Fruit fly (Drosophila melanogaster) whole organism, embryonic: Measurements from ENCODE around the gene CG16865.

Source experiments
- ATbp ChIP-seq: fragments of 200-800 bp; sonication (Bioruptor generic); optimal IDR thresholded peaks from 2 replicates; lab custom pipeline; 2017; ENCODE audit warnings: missing biosample characterization, mild to moderate bottlenecking, missing genetic modification characterization, missing genetic modification reagents
- CG10431 ChIP-seq: fragments of 200-800 bp; sonication (Bioruptor generic); optimal IDR thresholded peaks from 3 replicates; lab custom pipeline; 2018; ENCODE audit warnings: missing biosample characterization, mild to moderate bottlenecking, missing genetic modification characterization
- CG11696 ChIP-seq: fragments of 200-800 bp; sonication (Bioruptor generic); IDR thresholded peaks from 2 replicates; pipeline ENCODE4 v1.3.6; 2022; ENCODE audit warnings: missing biosample characterization, missing genetic modification characterization
- CG12942 ChIP-seq: fragments of 200-800 bp; sonication (Bioruptor generic); optimal IDR thresholded peaks from 3 replicates; lab custom pipeline; 2016; ENCODE audit warnings: missing biosample characterization, missing genetic modification characterization
- CG13424 ChIP-seq: fragments of 200-800 bp; sonication (Bioruptor generic); optimal IDR thresholded peaks from 2 replicates; lab custom pipeline; 2019; ENCODE audit warnings: missing biosample characterization, mild to moderate bottlenecking, missing genetic modification characterization, moderate library complexity
- CG1603 ChIP-seq: fragments of 200-800 bp; sonication (Bioruptor generic); optimal IDR thresholded peaks from 2 replicates; lab custom pipeline; 2019; ENCODE audit warnings: missing biosample characterization, mild to moderate bottlenecking, missing genetic modification characterization, moderate library complexity
- CG17359 ChIP-seq: fragments of 200-800 bp; sonication (Bioruptor generic); optimal IDR thresholded peaks from 3 replicates; lab custom pipeline; 2018; ENCODE audit warnings: missing biosample characterization, mild to moderate bottlenecking, missing genetic modification characterization, moderate library complexity
- CG17568 ChIP-seq: fragments of 200-800 bp; sonication (Bioruptor generic); optimal IDR thresholded peaks from 2 replicates; lab custom pipeline; 2018; ENCODE audit warnings: missing biosample characterization, mild to moderate bottlenecking, missing genetic modification characterization, moderate library complexity
- CG18262 ChIP-seq: fragments of 200-800 bp; optimal IDR thresholded peaks from 3 replicates; lab custom pipeline; 2019; ENCODE audit warnings: missing biosample characterization, mild to moderate bottlenecking, missing genetic modification characterization, moderate library complexity
- CG2129 ChIP-seq: fragments of 200-800 bp; sonication (Bioruptor generic); IDR thresholded peaks from 2 replicates; pipeline ENCODE4 v1.3.6; 2022; ENCODE audit warnings: missing biosample characterization, missing genetic modification characterization; ENCODE audit not compliant: partially characterized antibody
- CG2202 ChIP-seq: fragments of 200-800 bp; sonication (Bioruptor generic); optimal IDR thresholded peaks from 2 replicates; lab custom pipeline; 2018; ENCODE audit warnings: missing biosample characterization, mild to moderate bottlenecking, missing genetic modification characterization
- CG32767 ChIP-seq: fragments of 200-800 bp; sonication (Bioruptor generic); IDR thresholded peaks from 2 replicates; pipeline ENCODE4 v1.3.6; 2022; ENCODE audit warnings: missing biosample characterization, missing genetic modification characterization
- CG33557 ChIP-seq: fragments of 200-800 bp; sonication (Bioruptor generic); optimal IDR thresholded peaks from 2 replicates; lab custom pipeline; 2019; ENCODE audit warnings: missing biosample characterization, mild to moderate bottlenecking, missing genetic modification characterization, moderate library complexity
- CG42726 ChIP-seq: fragments of 200-800 bp; sonication (Bioruptor generic); IDR thresholded peaks from 2 replicates; pipeline ENCODE4 v1.3.6; 2022; ENCODE audit warnings: missing biosample characterization, missing genetic modification characterization; ENCODE audit not compliant: partially characterized antibody
- CG4404 ChIP-seq: fragments of 200-800 bp; sonication (Bioruptor generic); IDR thresholded peaks from 2 replicates; pipeline ENCODE4 v1.3.6; 2022; ENCODE audit warnings: missing biosample characterization, missing genetic modification characterization
- CG5180 ChIP-seq: fragments of 200-800 bp; sonication (Bioruptor generic); optimal IDR thresholded peaks from 3 replicates; lab custom pipeline; 2017; ENCODE audit warnings: missing biosample characterization, missing genetic modification characterization, mild to moderate bottlenecking, moderate library complexity, missing genetic modification reagents
- CG6654 ChIP-seq: fragments of 200-800 bp; sonication (Bioruptor generic); optimal IDR thresholded peaks from 2 replicates; lab custom pipeline; 2017; ENCODE audit warnings: missing biosample characterization, mild to moderate bottlenecking, missing genetic modification characterization
- CG6765 ChIP-seq: fragments of 200-800 bp; sonication (Bioruptor generic); optimal IDR thresholded peaks from 3 replicates; lab custom pipeline; 2017; ENCODE audit warnings: missing biosample characterization, mild to moderate bottlenecking, missing genetic modification characterization
- CG6813 ChIP-seq: fragments of 200-800 bp; sonication (Bioruptor generic); optimal IDR thresholded peaks from 2 replicates; lab custom pipeline; 2017; ENCODE audit warnings: missing biosample characterization, missing genetic modification characterization, mild to moderate bottlenecking, moderate library complexity, missing genetic modification reagents
- CG7839 ChIP-seq: fragments of 200-800 bp; sonication (Bioruptor generic); optimal IDR thresholded peaks from 3 replicates; lab custom pipeline; 2018; ENCODE audit warnings: missing biosample characterization, mild to moderate bottlenecking, missing genetic modification characterization, moderate library complexity
- CTCF ChIP-seq: fragments of 200-800 bp; sonication (Bioruptor generic); optimal IDR thresholded peaks from 2 replicates; lab custom pipeline; 2017; ENCODE audit warnings: missing biosample characterization, mild to moderate bottlenecking, missing genetic modification characterization, moderate library complexity
- Dfd ChIP-seq, 2 experiments: fragments of >200 bp; optimal IDR thresholded peaks; 2 replicates each; lab custom pipeline; 2017; ENCODE audit warnings: missing biosample characterization in 2 of 2, missing genetic modification characterization in 2 of 2
- Dp ChIP-seq: fragments of 200-800 bp; sonication (Bioruptor generic); optimal IDR thresholded peaks from 2 replicates; lab custom pipeline; 2018; ENCODE audit warnings: missing biosample characterization, mild to moderate bottlenecking, missing genetic modification characterization, moderate library complexity
- GATAe ChIP-seq: fragments of 200-800 bp; sonication (Bioruptor generic); conservative IDR thresholded peaks from 2 replicates; pipeline ENCODE4 v1.3.6; 2022; ENCODE audit warnings: missing biosample characterization, missing genetic modification characterization
- HLH54F ChIP-seq: fragments of 200-800 bp; sonication (Bioruptor generic); optimal IDR thresholded peaks from 3 replicates; lab custom pipeline; 2016; ENCODE audit warnings: missing biosample characterization, missing genetic modification characterization
- HmgZ ChIP-seq: fragments of 200-800 bp; sonication (Bioruptor generic); optimal IDR thresholded peaks from 2 replicates; lab custom pipeline; 2018; ENCODE audit warnings: missing biosample characterization, mild to moderate bottlenecking, missing genetic modification characterization
- Med ChIP-seq: fragments of 200-800 bp; sonication (Bioruptor generic); peaks from one replicate; lab custom pipeline; 2016; ENCODE audit warnings: missing biosample characterization, missing genetic modification characterization, mild to moderate bottlenecking, inconsistent platforms, moderate library complexity
- PHDP ChIP-seq: fragments of 200-800 bp; sonication (Bioruptor generic); optimal IDR thresholded peaks from 3 replicates; lab custom pipeline; 2018; ENCODE audit warnings: missing biosample characterization, mild to moderate bottlenecking, missing genetic modification characterization, moderate library complexity
- Ravus ChIP-seq: fragments of 200-800 bp; sonication (Bioruptor generic); IDR thresholded peaks from 2 replicates; pipeline ENCODE4 v1.3.6; 2022; ENCODE audit warnings: missing biosample characterization, missing genetic modification characterization
- Vsx1 ChIP-seq: fragments of 200-800 bp; sonication (Bioruptor generic); optimal IDR thresholded peaks from 2 replicates; lab custom pipeline; 2017; ENCODE audit warnings: missing biosample characterization, mild to moderate bottlenecking, missing genetic modification characterization, missing genetic modification reagents
- chif ChIP-seq, 2 experiments: fragments of 200-800 bp; sonication (Bioruptor generic); optimal IDR thresholded peaks; 3 replicates each; lab custom pipeline; 2016; ENCODE audit warnings: missing biosample characterization in 2 of 2, missing genetic modification characterization in 2 of 2
- crol ChIP-seq: fragments of 200-800 bp; sonication (Bioruptor generic); IDR thresholded peaks from 2 replicates; pipeline ENCODE4 v1.3.6; 2022; ENCODE audit warnings: missing biosample characterization, missing genetic modification characterization
- ewg ChIP-seq: fragments of 200-800 bp; sonication (Bioruptor generic); optimal IDR thresholded peaks from 3 replicates; lab custom pipeline; 2017; ENCODE audit warnings: mild to moderate bottlenecking, missing biosample characterization, missing genetic modification reagents, missing genetic modification characterization
- fd96Cb ChIP-seq: fragments of 200-800 bp; sonication (Bioruptor generic); optimal IDR thresholded peaks from 2 replicates; lab custom pipeline; 2018; ENCODE audit warnings: missing biosample characterization, mild to moderate bottlenecking, missing genetic modification characterization, moderate library complexity
- fu2 ChIP-seq: fragments of 200-800 bp; sonication (Bioruptor generic); optimal IDR thresholded peaks from 2 replicates; lab custom pipeline; 2016; ENCODE audit warnings: missing biosample characterization, missing genetic modification characterization
- gcm2 ChIP-seq: fragments of 200-800 bp; sonication (Bioruptor generic); optimal IDR thresholded peaks from 2 replicates; lab custom pipeline; 2016; ENCODE audit warnings: missing biosample characterization, missing genetic modification characterization
- ham ChIP-seq: fragments of 200-800 bp; sonication (Bioruptor generic); IDR thresholded peaks from 2 replicates; pipeline ENCODE4 v1.3.6; 2022; ENCODE audit warnings: missing biosample characterization, missing genetic modification characterization
- her ChIP-seq: fragments of 200-800 bp; sonication (Bioruptor generic); optimal IDR thresholded peaks from 2 replicates; lab custom pipeline; 2016; ENCODE audit warnings: missing biosample characterization, missing genetic modification characterization
- jigr1 ChIP-seq: fragments of 200-800 bp; sonication (Bioruptor generic); IDR thresholded peaks from 3 replicates; pipeline ENCODE4 v1.3.6; 2022; ENCODE audit warnings: missing biosample characterization, missing genetic modification characterization
- jumu ChIP-seq: fragments of 200-800 bp; sonication (Bioruptor generic); optimal IDR thresholded peaks from 3 replicates; lab custom pipeline; 2016; ENCODE audit warnings: missing biosample characterization, missing genetic modification characterization
- nerfin-1 ChIP-seq: fragments of 200-800 bp; sonication (Bioruptor generic); optimal IDR thresholded peaks from 3 replicates; lab custom pipeline; 2019; ENCODE audit warnings: missing biosample characterization, mild to moderate bottlenecking, missing genetic modification characterization, moderate library complexity
- pan ChIP-seq, 4 experiments: fragments of >200 bp in 3 of 4; fragments of 200-800 bp in 1 of 4; sonication (Bioruptor generic) in 1 of 4; optimal IDR thresholded peaks in 3 of 4; IDR thresholded peaks in 1 of 4; 2 replicates each; pipeline versions ENCODE4 v1.3.6 to Lab custom; 2017 to 2022; ENCODE audit warnings: missing biosample characterization in 2 of 4, missing genetic modification characterization in 2 of 4, mixed read lengths in 1 of 4
- pho ChIP-seq: fragments of 200-800 bp; sonication (Bioruptor generic); optimal IDR thresholded peaks from 2 replicates; lab custom pipeline; 2016; ENCODE audit warnings: missing biosample characterization, missing genetic modification characterization
- sim ChIP-seq: fragments of 200-800 bp; sonication (Bioruptor generic); IDR thresholded peaks from 2 replicates; pipeline ENCODE4 v1.3.6; 2022; ENCODE audit warnings: missing biosample characterization, missing genetic modification characterization
- tgo ChIP-seq: fragments of 200-800 bp; sonication (Bioruptor generic); IDR thresholded peaks from 3 replicates; pipeline ENCODE4 v1.3.6; 2022; ENCODE audit warnings: missing biosample characterization, missing genetic modification characterization
- zen2 ChIP-seq: fragments of 200-800 bp; sonication (Bioruptor generic); IDR thresholded peaks from 3 replicates; pipeline ENCODE4 v1.3.6; 2022; ENCODE audit warnings: missing biosample characterization, missing genetic modification characterization; ENCODE audit not compliant: partially characterized antibody
- zf30C ChIP-seq: fragments of 200-800 bp; sonication (Bioruptor generic); optimal IDR thresholded peaks from 3 replicates; lab custom pipeline; 2018; ENCODE audit warnings: missing biosample characterization, mild to moderate bottlenecking, missing genetic modification characterization

The CG16865 gene

dm6 chr2L:13835002-13835910 lies 23.9 kb downstream of the CG16865 start, which contains the start of the genes mRpS23 and CenG1A (continued):
- TF ChIP-seq ATbp (GFP tag; lab: Kevin White, UChicago) (peak; percentile 100), CG6654 (GFP tag; lab: Kevin White, UChicago) (peak; percentile 95), ewg (GFP tag; lab: Kevin White, UChicago) (peak; percentile 99), CG13424 (tag; lab: Kevin White, UChicago) (peak; percentile 100), Ravus (GFP tag; lab: Robert Waterston, UW) (peak; percentile 99), CG33557 (peak; percentile 99), CG5180 (GFP tag; lab: Kevin White, UChicago) (peak; percentile 94), zf30C (peak; percentile 60), CG2129 (GFP tag; lab: Robert Waterston, UW) (peak; percentile 79; the same call in 1 of the 2 replicates), Med (GFP tag; lab: Kevin White, UChicago) (peak; percentile 100), CG17359 (tag; lab: Kevin White, UChicago) (peak; percentile 100), jumu (GFP tag; lab: Kevin White, UChicago) (peak; percentile 100), pho (GFP tag; lab: Kevin White, UChicago) (peak; percentile 100), CG32767 (peak; percentile 100), CG6765 (GFP tag; lab: Kevin White, UChicago) (peak; percentile 100), CG10431 (peak; percentile 97), CG6813 (GFP tag; lab: Kevin White, UChicago) (peak; percentile 100), CG7839 (tag; lab: Kevin White, UChicago) (peak; percentile 100), gcm2 (GFP tag; lab: Kevin White, UChicago) (peak; percentile 99), jigr1 (peak; percentile 99), GATAe (GFP tag; lab: Robert Waterston, UW) (peak; percentile 99), ham (peak; percentile 100), HmgZ (peak; percentile 100), fu2 (peak; percentile 100), sim (GFP tag; lab: Robert Waterston, UW) (peak; percentile 100), CG12942 (GFP tag; lab: Kevin White, UChicago) (peak; percentile 100), CG17568 (GFP tag; lab: Kevin White, UChicago) (peak; percentile 100), crol (GFP tag; lab: Robert Waterston, UW) (peak; percentile 93), CG2202 (tag; lab: Kevin White, UChicago) (peak; percentile 99), CG11696 (GFP tag; lab: Robert Waterston, UW) (peak; percentile 99), CTCF (GFP tag; lab: Kevin White, UChicago) (peak; percentile 82), tgo (GFP tag; lab: Robert Waterston, UW) (peak; percentile 100), fd96Cb (tag; lab: Kevin White, UChicago) (peak; percentile 100), HLH54F (GFP tag; lab: Kevin White, UChicago) (peak; percentile 100), CG4404 (GFP tag; lab: Robert Waterston, UW) (peak; percentile 100), Dp (peak; percentile 60), Vsx1 (peak; percentile 99), CG1603 (tag; lab: Kevin White, UChicago) (peak; percentile 99), nerfin-1 (tag; lab: Kevin White, UChicago) (peak; percentile 100), CG18262 (tag; lab: Kevin White, UChicago) (peak; percentile 100), her (GFP tag; lab: Kevin White, UChicago) (peak; percentile 98), zen2 (no peak; the same call in 2 of the 3 replicates), pan (optimal IDR thresholded peaks at IDR 0.05; lab: Kevin White, UChicago) (no peak), pan (GFP tag; optimal IDR thresholded peaks at IDR 0.05 in 1 of 2, IDR thresholded peaks at IDR 0.05 in 1 of 2) (peak in 1 of 2 experiments; percentile 100), chif (GFP tag; optimal IDR thresholded peaks at IDR 0.05; lab: Kevin White, UChicago) (peak; percentile 100), Dfd (GFP tag; optimal IDR thresholded peaks at IDR 0.05; lab: Kevin White, UChicago) (no peak), CG42726 (GFP tag; lab: Robert Waterston, UW) (peak; percentile 64), PHDP (tag; lab: Kevin White, UChicago) (peak; percentile 100)
